Fruit fly (Drosophila melanogaster): ENCODE results near the gene Naa60.

DNA sequence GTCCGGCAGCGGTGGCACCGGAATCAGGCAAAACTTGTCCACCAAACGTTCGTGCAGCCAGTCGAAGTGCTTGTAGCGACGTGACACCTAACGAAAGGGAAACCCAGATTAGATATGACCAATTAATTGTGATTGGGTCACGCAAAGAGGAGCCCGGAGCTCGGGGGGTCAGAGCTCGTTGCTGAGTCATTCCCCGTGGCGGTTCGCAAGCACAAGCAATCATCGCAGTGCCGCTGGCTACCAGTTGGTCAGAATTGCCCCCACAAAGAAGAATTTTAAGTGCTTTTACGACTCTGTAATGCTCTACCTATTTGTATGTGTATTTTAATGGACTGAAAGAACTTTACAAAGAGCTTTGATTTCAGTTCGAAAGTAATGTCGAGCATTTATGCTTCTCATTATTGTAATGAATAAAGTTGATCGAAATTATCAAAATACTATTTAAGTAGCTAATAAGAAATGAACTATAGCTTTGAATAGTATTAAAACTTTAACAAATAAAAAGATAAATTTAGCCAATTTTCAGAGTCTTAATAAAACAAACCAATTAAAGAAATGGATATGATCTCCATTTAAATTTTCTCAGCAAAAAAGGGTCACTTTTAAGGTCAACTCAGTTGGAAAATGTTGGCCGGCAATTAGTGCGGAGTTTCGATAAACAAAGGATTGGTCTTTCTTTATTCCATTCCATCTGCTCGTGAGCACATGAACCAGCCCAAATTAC lies 14.5 kb upstream of the Naa60 start:
- TF ChIP-seq CG12391 (tag; optimal IDR thresholded peaks at IDR 0.05) (no peak), CG4328 (GFP tag; optimal IDR thresholded peaks at IDR 0.05) (no peak), CG2678 (tag; optimal IDR thresholded peaks at IDR 0.05) (no peak), Fer1 (GFP tag; optimal IDR thresholded peaks at IDR 0.05) (no peak), CG9797 (GFP tag; optimal IDR thresholded peaks at IDR 0.05) (no peak), Taf1 (GFP tag; IDR thresholded peaks at IDR 0.05) (no peak), nerfin-1 (tag; optimal IDR thresholded peaks at IDR 0.05) (no peak), psq (GFP tag; optimal IDR thresholded peaks at IDR 0.05) (no peak), ems (GFP tag; optimal IDR thresholded peaks at IDR 0.05) (no peak), chm (GFP tag; IDR thresholded peaks at IDR 0.05) (no peak), Elba2 (GFP tag; optimal IDR thresholded peaks at IDR 0.05) (no peak), dpn (GFP tag; optimal IDR thresholded peaks at IDR 0.05) (no peak)
